Worm (Caenorhabditis elegans) whole organism, L1 larva: Measurements from ENCODE around the gene T20B12.7.

Source experiments
- alr-1 ChIP-seq: fragments of 200-800 bp; sonication (Bioruptor generic); optimal IDR thresholded peaks from 2 replicates; lab custom pipeline; 2018; ENCODE audit warnings: borderline replicate concordance, mild to moderate bottlenecking, missing genetic modification characterization, missing compliant biosample characterization
- ama-1 ChIP-seq: fragments of 150-350 bp; optimal IDR thresholded peaks from 2 replicates; lab custom pipeline; 2014
- ceh-63 ChIP-seq: fragments of 200-800 bp; sonication (Bioruptor generic); optimal IDR thresholded peaks from 2 replicates; lab custom pipeline; 2018; ENCODE audit warnings: mild to moderate bottlenecking, missing genetic modification characterization, missing compliant biosample characterization
- ceh-82 ChIP-seq, 3 experiments: fragments of 150-350 bp in 1 of 3; sonication (generic microtip) in 2 of 3; optimal IDR thresholded peaks; 2 replicates each; lab custom pipeline; 2014 to 2017; ENCODE audit warnings: missing biosample characterization in 3 of 3, missing genetic modification characterization in 3 of 3
- fkh-10 ChIP-seq: sonication (generic microtip); optimal IDR thresholded peaks from 2 replicates; lab custom pipeline; 2017; ENCODE audit warnings: missing biosample characterization, missing genetic modification reagents, missing genetic modification characterization
- jun-1 ChIP-seq: fragments of 150-350 bp; optimal IDR thresholded peaks from 2 replicates; lab custom pipeline; 2014; ENCODE audit warnings: missing biosample characterization, missing genetic modification reagents, missing genetic modification characterization
- mef-2 ChIP-seq: fragments of 150-350 bp; optimal IDR thresholded peaks from 2 replicates; lab custom pipeline; 2014; ENCODE audit warnings: missing biosample characterization, missing genetic modification characterization
- nhr-19 ChIP-seq: fragments of 200-800 bp; sonication (Bioruptor generic); conservative IDR thresholded peaks from 2 replicates; pipeline ENCODE4 v1.3.6; 2022; ENCODE audit warnings: missing genetic modification characterization, missing compliant biosample characterization
- pag-3 ChIP-seq: sonication (generic microtip); optimal IDR thresholded peaks from 2 replicates; lab custom pipeline; 2017; ENCODE audit warnings: missing genetic modification characterization, mild to moderate bottlenecking, missing compliant biosample characterization, antibody characterized with exemption, borderline replicate concordance; ENCODE audit not compliant: insufficient read depth
- pax-3 ChIP-seq: fragments of 200-800 bp; sonication (Bioruptor generic); optimal IDR thresholded peaks from 2 replicates; lab custom pipeline; 2018; ENCODE audit warnings: mild to moderate bottlenecking, missing genetic modification characterization, moderate library complexity, missing compliant biosample characterization
- sptf-1 ChIP-seq: fragments of 150-350 bp; optimal IDR thresholded peaks from 2 replicates; lab custom pipeline; 2014; ENCODE audit warnings: missing biosample characterization, missing genetic modification characterization

DNA sequence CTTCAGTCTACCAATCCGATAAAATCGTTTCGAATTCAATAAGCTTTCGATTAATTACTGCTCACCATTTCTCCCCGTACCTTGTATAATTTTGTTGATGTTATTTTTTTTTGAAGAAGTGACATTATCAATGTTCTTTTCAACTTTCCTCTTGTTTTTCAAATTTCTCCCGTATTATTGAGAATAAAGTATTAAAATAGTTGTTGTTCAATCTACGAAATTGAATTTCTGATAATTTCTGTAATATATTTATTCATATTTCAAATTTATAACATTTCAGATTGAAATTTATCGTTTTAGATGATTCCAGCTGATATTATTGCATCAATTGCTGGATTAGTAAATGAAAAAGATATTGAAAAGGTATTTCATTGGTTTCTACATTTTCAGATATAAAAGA lies 7.1 kb upstream of the T20B12.7 start, which contains the start of gene trd-1:
- no peak for TF ChIP-seq sptf-1 (tag; lab: Kevin White, UChicago)
- TF ChIP-seq alr-1 (tag; lab: Kevin White, UChicago), result no peak
- TF ChIP-seq fkh-10 (GFP tag; lab: Kevin White, UChicago), result no peak
- no peak for TF ChIP-seq ama-1 (lab: Kevin White, UChicago)
- TF ChIP-seq ceh-63 (GFP tag; lab: Kevin White, UChicago), result no peak
- no peak for TF ChIP-seq nhr-19
- TF ChIP-seq pax-3 (tag; lab: Kevin White, UChicago), result no peak
- no peak for TF ChIP-seq mef-2 (tag; lab: Kevin White, UChicago)
- TF ChIP-seq ceh-82 (tag; optimal IDR thresholded peaks at IDR 0.05; lab: Kevin White, UChicago), result no peak
- no peak for TF ChIP-seq jun-1 (tag; lab: Kevin White, UChicago)
- no peak for TF ChIP-seq pag-3 (tag; lab: Kevin White, UChicago)
